Worm (Caenorhabditis elegans): ENCODE results near the gene F31F7.1.

Gene F31F7.1

DNA sequence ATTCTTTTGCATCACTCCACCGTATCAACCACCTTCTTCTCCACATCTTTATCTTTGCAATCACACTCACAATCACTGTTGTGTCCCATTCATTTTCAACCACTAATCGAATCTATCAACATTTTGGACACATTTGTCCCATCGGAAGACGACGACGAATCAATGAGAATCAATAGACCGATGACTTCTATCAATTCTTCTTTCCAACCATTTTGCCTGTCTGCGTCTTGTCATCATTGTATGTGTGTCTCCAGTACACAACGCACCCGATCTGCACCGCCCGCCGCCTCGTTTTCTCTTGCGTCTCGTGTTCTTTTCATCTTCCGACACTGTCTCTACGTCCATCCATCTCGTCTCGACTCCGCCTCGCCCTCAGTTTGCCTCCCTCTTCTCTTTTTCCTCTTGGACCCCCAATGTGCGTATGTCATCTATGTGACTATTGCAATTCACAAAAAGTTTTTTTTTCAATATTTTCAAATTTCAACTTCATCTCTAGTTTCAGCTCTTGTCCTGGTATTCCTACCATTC is 29.7 kb upstream of the F31F7.1 start, which contains the start of gene dmd-7:
Gene dmd-7 (plus strand): TSS at position 478 of the 528 bp plus-strand sequence.
- TF ChIP-seq unc-62 (GFP tag; optimal IDR thresholded peaks at IDR 0.05), result no peak

DNA sequence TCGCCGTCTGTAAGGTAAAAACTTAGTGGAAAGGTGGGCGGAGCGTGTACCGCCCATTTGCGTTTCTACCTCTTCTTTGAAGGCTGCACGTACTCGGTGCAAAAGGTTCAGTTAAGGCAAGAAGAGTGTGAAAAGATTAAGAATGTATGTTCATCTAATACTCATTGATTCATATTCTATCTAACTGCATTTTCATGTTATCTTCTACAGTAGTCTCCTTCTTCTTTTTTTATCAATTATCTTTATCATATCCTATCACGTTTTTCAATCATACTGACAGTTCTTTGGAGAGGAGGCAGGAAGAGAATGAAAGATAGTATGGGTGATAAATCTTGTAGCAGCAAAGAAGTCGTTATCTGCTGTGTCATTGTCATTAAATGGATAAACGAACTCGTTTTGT is 28.8 kb upstream of the F31F7.1 start:
- no peak for TF ChIP-seq unc-62 (GFP tag; optimal IDR thresholded peaks at IDR 0.05)

DNA sequence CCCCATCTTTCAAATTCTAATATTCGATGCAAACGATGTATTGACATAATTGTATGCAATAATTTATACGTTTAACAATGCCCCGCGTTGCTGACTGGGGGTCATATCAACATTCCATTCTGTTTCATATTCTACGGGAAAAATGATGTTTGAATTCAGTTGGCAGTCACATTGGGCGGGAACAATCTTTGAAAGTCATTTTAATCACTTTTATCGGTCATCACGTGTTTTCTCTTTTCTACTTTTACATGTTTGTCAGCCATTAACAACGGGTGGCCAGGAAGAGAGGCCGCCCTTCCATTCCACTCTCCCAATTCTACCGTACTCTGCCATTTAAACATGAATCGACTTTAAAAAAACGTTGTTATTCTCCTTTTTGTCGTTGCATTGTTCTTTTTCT is 27.5 kb upstream of the F31F7.1 start:
- no peak for TF ChIP-seq unc-62 (GFP tag; optimal IDR thresholded peaks at IDR 0.05)

DNA sequence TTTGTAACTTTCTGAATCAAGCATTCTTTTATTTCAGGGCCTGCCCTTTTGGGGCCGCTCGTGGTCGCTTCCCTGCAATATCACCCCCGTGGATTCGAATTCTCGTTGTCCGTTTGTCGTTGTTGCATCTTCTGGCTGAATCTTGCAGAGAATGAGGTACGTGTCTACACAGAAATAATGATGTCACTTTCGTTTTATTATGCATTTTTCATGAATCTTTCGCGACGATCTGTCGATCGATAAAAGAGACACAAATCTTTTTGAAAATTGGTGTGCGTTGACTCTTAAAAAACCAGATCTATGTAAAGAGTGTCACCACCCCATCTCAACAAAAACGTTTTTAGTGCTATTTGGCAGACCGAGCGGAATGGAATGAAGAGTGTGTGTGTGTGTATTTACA is 27.1 kb upstream of the F31F7.1 start:
- TF ChIP-seq unc-62 (GFP tag; optimal IDR thresholded peaks at IDR 0.05), result no peak

DNA sequence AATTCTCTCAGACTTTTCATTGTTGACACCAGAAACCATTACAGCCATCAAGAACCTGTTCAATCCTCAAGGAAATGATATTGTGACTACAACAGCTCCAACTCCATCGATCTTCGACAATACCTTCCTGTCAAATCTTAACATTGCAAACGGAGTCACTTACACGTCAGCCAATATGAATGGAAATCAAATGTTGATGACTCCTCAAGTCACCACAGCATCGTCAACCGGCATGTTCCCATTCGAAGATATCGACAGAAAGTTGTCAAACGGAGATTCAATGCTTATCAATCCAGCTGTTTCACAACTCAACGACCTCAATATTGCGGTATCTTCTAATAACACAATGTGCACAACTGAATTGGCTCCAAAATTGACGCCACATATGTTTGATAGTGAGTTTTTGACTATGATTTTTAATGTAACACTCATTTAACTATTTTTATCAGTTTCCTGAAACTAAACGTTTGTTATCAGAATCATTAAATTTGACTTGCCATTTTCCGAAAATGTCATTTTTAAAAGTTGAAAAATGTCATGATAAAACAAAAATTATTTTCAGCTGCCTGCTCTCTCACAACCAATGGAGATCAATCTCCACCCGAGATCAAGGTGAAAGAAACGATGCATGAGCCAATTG is 25.2 kb upstream of the F31F7.1 start:
- no peak for TF ChIP-seq unc-62 (GFP tag; optimal IDR thresholded peaks at IDR 0.05)

DNA sequence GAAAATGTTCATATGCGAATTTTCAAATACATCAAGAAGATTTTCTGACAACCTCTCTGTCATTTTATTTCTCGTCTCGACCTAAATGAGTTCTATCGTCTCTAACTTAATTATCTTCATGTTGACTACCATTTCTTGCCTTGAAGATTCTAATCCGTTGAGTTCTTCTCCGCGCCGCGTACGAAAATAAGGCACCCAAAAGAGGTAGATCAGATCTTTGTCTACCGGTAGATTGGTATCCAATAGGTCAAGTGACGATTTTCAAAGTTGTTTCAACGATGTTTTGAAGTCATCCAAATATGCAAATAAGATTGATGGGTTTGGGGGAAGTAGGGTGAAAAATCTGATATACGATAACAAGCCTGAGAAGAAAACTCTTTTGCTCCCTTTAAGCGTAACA is 22.3 kb upstream of the F31F7.1 start:
- TF ChIP-seq unc-62 (GFP tag; optimal IDR thresholded peaks at IDR 0.05), result no peak

DNA sequence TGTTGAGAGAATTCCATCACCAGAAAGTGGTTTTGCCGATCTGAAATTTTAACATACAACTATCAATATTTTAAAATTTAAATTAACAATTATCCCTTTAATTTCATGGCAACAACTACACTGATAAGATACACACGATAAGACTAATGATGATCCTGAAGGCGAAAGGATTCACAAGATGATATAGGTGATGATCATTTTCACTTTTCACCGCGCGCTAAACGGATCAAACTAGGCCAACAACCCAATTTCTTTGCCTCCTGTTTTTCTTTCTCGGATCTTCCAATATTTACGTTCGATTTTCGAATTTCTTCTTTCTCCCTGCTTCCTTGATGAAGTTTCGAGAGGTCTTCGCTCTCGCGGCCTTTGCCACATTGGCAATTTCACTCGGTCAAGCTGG is 17.1 kb upstream of the F31F7.1 start, which contains the start of gene K08B12.1:
Gene K08B12.1 (plus strand): TSS at position 229 of the 400 bp plus-strand sequence.
- no peak for TF ChIP-seq unc-62 (GFP tag; optimal IDR thresholded peaks at IDR 0.05)

DNA sequence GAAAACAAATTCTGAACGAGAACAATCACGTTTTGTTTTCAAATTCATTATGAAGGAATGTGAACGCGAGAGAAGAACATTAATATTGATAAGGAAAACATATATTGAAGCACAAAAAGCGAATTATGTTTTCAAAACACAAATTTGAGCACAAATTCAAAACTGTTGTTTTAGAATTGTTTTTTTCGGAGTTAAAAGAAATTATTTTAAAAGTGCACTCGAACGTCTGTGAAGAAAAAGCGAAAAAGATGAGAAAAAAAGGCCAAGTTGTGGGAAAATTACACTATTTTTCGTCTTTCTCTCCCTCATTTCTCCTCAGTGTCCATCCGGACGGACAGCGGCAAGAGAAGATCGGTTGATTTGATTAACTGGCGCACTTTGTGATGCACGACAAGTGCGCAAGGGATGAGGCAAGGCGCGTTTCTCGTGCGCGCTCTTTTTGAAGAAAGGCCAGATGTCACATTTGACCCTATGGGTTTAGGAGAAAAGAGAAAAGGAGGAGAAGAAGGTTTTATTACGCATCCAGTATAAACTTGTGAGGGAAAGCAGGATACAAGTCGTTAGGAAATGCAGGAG is 8.9 kb upstream of the F31F7.1 start, which contains the start of gene mrck-1:
Gene mrck-1 (minus strand): TSS at position 51 of the 576 bp plus-strand sequence.
- no peak for TF ChIP-seq unc-62 (GFP tag; optimal IDR thresholded peaks at IDR 0.05)

DNA sequence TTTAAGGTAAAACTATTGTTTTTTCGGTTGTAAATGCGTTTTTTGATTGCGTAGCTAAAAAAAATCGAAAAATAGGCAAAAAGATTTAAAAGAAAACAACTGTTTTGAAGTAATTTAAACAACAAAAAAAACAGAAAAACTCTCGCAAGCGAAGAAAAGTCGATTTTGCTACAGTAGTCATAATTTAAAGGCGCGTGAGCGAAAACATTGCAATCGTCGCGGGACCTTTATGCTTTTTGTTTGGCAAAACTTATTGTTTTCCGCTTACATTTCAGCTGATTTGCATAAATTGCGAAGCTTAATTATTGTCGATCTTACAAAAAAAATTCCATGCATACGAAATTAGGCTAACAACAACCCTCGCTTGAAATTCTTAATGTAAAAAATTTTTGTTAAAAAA is 8.3 kb upstream of the F31F7.1 start:
- TF ChIP-seq unc-62 (GFP tag; optimal IDR thresholded peaks at IDR 0.05), result no peak

DNA sequence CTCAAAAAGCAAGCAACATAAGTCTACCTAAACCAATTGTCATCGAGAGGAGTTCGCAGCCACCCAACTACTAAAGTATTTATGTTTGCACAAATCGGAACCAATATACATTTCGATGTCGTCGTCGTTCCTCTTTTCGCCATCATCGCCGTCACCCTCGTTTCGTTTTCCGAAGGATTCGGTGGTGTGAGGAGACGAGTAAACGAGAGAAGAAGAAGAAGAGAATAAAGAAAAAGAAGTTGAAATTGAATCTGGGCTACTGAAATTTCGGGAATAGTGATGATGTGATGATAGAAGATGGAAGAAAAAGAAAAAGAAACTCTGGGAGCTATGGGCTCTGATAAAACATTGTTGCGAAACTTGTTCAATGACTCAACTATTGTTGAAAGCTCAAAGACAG is 7.7 kb upstream of the F31F7.1 start:
- TF ChIP-seq unc-62 (GFP tag; optimal IDR thresholded peaks at IDR 0.05), result no peak

DNA sequence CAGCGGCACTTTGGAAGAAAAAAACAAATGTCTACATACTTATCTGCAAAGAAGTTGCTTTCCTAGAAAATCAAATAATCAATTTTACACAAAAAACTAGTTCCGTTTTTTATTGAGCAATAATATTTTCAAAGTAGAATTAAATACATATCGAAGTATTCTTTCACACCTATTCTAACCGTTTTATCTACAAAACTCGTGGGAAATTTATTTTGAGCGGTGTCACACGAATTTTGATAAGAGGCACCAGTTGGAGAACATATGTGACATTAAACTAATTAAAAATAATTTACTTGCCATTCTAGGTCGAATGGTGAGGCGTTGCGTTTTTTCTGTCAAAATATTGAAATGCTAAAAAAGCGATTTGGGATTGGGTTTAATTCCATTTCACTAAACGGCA is 7.3 kb upstream of the F31F7.1 start:
- TF ChIP-seq unc-62 (GFP tag; optimal IDR thresholded peaks at IDR 0.05), result no peak

DNA sequence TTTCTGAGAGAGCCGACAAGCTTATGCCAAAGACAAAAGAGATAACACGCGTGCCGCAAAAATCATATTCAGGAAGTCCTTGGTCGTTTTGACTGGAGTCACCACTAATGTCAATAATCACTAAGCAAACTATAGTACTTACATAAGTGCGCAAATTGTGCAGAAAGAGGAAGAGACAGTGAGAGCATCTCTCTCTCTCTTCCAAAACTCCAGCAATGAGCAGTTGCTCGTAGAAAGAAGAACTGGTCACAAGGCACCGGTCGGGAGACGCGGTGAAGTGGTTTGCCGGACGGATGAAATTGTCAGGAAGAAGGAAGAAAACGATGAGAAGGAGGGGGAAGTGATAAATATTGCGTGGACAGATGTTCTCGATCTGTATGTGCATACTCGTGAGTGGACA is 6.1 kb upstream of the F31F7.1 start:
- TF ChIP-seq unc-62 (GFP tag; optimal IDR thresholded peaks at IDR 0.05), result no peak

DNA sequence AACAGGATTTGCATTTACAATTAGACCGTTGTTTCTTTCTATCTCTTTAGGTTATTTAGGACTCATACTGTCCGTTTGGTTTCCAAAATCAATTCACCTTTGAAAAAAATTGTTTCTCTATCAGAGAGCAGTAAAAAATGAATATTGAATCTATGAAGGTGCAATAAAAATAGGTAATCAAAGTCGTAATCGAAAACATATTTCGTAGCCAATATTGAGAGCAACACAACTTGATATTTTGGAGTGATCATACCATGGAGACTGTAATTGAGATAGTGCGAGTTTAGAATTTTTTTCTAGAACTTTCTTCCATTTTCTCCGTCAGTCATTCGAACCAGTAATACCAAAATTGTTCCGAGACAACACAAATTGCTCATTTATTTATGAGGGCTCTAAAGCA is 5.7 kb upstream of the F31F7.1 start, which contains the start of gene F31F7.2:
Gene F31F7.2 (plus strand): TSS at position 301 of the 400 bp plus-strand sequence.
- TF ChIP-seq unc-62 (GFP tag; optimal IDR thresholded peaks at IDR 0.05), result no peak

DNA sequence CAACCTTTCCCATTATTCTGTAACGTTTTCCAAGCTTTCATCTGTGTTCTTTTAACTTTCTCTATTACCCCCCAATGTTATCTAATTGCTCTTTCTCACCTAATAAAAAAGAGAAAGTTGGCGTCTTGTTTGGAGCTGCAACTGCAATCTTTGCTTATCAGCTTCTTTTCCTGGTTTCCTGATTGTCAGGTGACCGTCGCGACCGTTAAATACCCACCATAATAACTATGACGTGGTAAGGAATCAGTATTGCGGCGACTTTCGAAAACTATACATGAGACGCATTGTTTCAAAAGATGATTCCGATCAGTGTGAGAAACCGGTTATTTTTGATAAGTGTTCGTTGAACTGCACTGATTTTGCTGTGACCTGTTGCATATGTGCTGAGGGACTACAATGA is 1.0 kb upstream of the F31F7.1 start:
- TF ChIP-seq unc-62 (GFP tag; optimal IDR thresholded peaks at IDR 0.05), result no peak

DNA sequence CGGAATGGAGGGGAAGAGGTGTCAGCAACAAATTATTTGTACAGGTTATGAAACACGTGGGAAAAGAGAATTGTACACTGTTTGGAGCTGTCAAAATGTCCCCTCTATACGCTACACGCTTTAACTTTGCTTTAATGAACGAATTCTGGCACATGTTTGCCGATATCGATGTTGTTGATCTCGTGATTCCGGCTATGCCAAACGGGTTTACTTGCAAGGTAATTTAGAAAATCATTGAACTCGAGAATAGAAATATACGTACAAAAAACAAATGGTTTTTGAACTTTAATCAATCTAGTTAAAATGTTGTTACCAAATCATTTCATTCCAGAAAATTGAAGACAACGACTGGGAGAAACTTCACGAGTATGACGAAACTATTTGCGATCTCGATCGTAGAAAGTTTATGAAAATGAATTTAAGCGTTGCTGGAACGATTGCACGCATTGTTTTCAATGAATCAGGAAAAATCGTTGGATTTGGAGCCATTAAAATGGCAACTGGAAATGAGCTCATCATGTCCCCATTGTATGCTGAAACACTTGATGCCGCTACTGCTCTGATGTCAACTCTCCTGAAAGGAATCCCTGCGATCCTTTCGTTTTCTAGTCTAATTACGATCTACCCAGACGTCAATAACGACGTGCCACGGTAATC is 1.1 kb downstream of the F31F7.1 start:
- TF ChIP-seq unc-62 (GFP tag; optimal IDR thresholded peaks at IDR 0.05), result no peak
